Fruit fly (Drosophila melanogaster) whole organism, embryonic: ENCODE results near the gene CG12279.

Source experiments
- Ada2b ChIP-seq: fragments of 200-800 bp; sonication (Bioruptor generic); IDR thresholded peaks from 2 replicates; pipeline ENCODE4 v1.3.6; 2022; ENCODE audit warnings: missing biosample characterization, missing genetic modification characterization
- CG10209 ChIP-seq: fragments of 200-800 bp; sonication (Bioruptor generic); optimal IDR thresholded peaks from 3 replicates; lab custom pipeline; 2017; ENCODE audit warnings: missing biosample characterization, mild to moderate bottlenecking, missing genetic modification characterization, missing genetic modification reagents
- CG10267 ChIP-seq: fragments of 200-800 bp; sonication (Bioruptor generic); optimal IDR thresholded peaks from 2 replicates; lab custom pipeline; 2018; ENCODE audit warnings: missing biosample characterization, mild to moderate bottlenecking, missing genetic modification characterization, moderate library complexity
- CG10959 ChIP-seq: fragments of 200-800 bp; sonication (Bioruptor generic); IDR thresholded peaks from 2 replicates; pipeline ENCODE4 v1.3.6; 2022; ENCODE audit warnings: missing biosample characterization, missing genetic modification characterization
- CG11085 ChIP-seq: fragments of 200-800 bp; sonication (Bioruptor generic); IDR thresholded peaks from 2 replicates; pipeline ENCODE4 v1.3.6; 2022; ENCODE audit warnings: missing biosample characterization, missing genetic modification characterization
- CG11247 ChIP-seq: fragments of 200-800 bp; sonication (Bioruptor generic); IDR thresholded peaks from 2 replicates; pipeline ENCODE4 v1.3.6; 2022; ENCODE audit warnings: missing biosample characterization, missing genetic modification characterization
- CG13424 ChIP-seq: fragments of 200-800 bp; sonication (Bioruptor generic); optimal IDR thresholded peaks from 2 replicates; lab custom pipeline; 2019; ENCODE audit warnings: missing biosample characterization, mild to moderate bottlenecking, missing genetic modification characterization, moderate library complexity
- CG14965 ChIP-seq: fragments of 200-800 bp; sonication (Bioruptor generic); optimal IDR thresholded peaks from 2 replicates; lab custom pipeline; 2016; ENCODE audit warnings: missing biosample characterization, missing genetic modification characterization, borderline replicate concordance
- CG1792 ChIP-seq: fragments of 200-800 bp; sonication (Bioruptor generic); optimal IDR thresholded peaks from 2 replicates; lab custom pipeline; 2016; ENCODE audit warnings: missing biosample characterization, missing genetic modification characterization
- CG31388 ChIP-seq: fragments of 200-800 bp; sonication (Bioruptor generic); optimal IDR thresholded peaks from 2 replicates; lab custom pipeline; 2016; ENCODE audit warnings: missing biosample characterization, missing genetic modification characterization
- CG3281 ChIP-seq: fragments of 200-800 bp; sonication (Bioruptor generic); optimal IDR thresholded peaks from 3 replicates; lab custom pipeline; 2017; ENCODE audit warnings: missing biosample characterization, mild to moderate bottlenecking, missing genetic modification characterization
- CG4328 ChIP-seq: fragments of 200-800 bp; sonication (Bioruptor generic); optimal IDR thresholded peaks from 3 replicates; lab custom pipeline; 2017; ENCODE audit warnings: missing biosample characterization, missing genetic modification reagents, missing genetic modification characterization
- CG6175 ChIP-seq: fragments of 200-800 bp; sonication (Bioruptor generic); IDR thresholded peaks from 3 replicates; pipeline ENCODE4 v1.3.6; 2022; ENCODE audit warnings: missing biosample characterization, missing genetic modification characterization
- CG6683 ChIP-seq: fragments of 200-800 bp; sonication (Bioruptor generic); optimal IDR thresholded peaks from 2 replicates; lab custom pipeline; 2017; ENCODE audit warnings: missing biosample characterization, mild to moderate bottlenecking, missing genetic modification characterization, missing genetic modification reagents
- CG6813 ChIP-seq: fragments of 200-800 bp; sonication (Bioruptor generic); optimal IDR thresholded peaks from 2 replicates; lab custom pipeline; 2017; ENCODE audit warnings: missing biosample characterization, missing genetic modification characterization, mild to moderate bottlenecking, moderate library complexity, missing genetic modification reagents
- CG7271 ChIP-seq: fragments of 200-800 bp; sonication (Bioruptor generic); optimal IDR thresholded peaks from 2 replicates; lab custom pipeline; 2018; ENCODE audit warnings: missing biosample characterization, mild to moderate bottlenecking, missing genetic modification characterization, moderate library complexity
- CG8281 ChIP-seq: fragments of 200-800 bp; sonication (Bioruptor generic); optimal IDR thresholded peaks from 2 replicates; lab custom pipeline; 2018; ENCODE audit warnings: missing biosample characterization, mild to moderate bottlenecking, missing genetic modification characterization, moderate library complexity
- CG8944 ChIP-seq: fragments of 200-800 bp; sonication (Bioruptor generic); optimal IDR thresholded peaks from 3 replicates; lab custom pipeline; 2016; ENCODE audit warnings: missing biosample characterization, missing genetic modification characterization
- Dbx ChIP-seq: fragments of 200-800 bp; sonication (Bioruptor generic); IDR thresholded peaks from 3 replicates; pipeline ENCODE4 v1.3.6; 2022; ENCODE audit warnings: missing biosample characterization, missing genetic modification characterization
- Dll ChIP-seq: fragments of 200-800 bp; sonication (Bioruptor generic); IDR thresholded peaks from 4 replicates; pipeline ENCODE4 v1.3.6; 2022; ENCODE audit warnings: missing biosample characterization, missing genetic modification characterization; ENCODE audit not compliant: partially characterized antibody
- Drgx ChIP-seq: fragments of 200-800 bp; sonication (Bioruptor generic); IDR thresholded peaks from 2 replicates; pipeline ENCODE4 v1.3.6; 2022; ENCODE audit warnings: missing biosample characterization, missing genetic modification characterization
- Fer2 ChIP-seq: fragments of 200-800 bp; sonication (Bioruptor generic); optimal IDR thresholded peaks from 2 replicates; lab custom pipeline; 2018; ENCODE audit warnings: missing biosample characterization, mild to moderate bottlenecking, missing genetic modification characterization, moderate library complexity
- GATAe ChIP-seq: fragments of 200-800 bp; sonication (Bioruptor generic); conservative IDR thresholded peaks from 2 replicates; pipeline ENCODE4 v1.3.6; 2022; ENCODE audit warnings: missing biosample characterization, missing genetic modification characterization
- NFAT ChIP-seq: fragments of 200-800 bp; sonication (Bioruptor generic); IDR thresholded peaks from 2 replicates; pipeline ENCODE4 v1.3.6; 2022; ENCODE audit warnings: missing biosample characterization, missing genetic modification characterization
- Nf-YB ChIP-seq: fragments of 200-800 bp; sonication (Bioruptor generic); optimal IDR thresholded peaks from 3 replicates; lab custom pipeline; 2019; ENCODE audit warnings: missing biosample characterization, mild to moderate bottlenecking, missing genetic modification characterization, moderate library complexity
- NfI ChIP-seq: fragments of 200-800 bp; sonication (Bioruptor generic); optimal IDR thresholded peaks from 3 replicates; lab custom pipeline; 2018; ENCODE audit warnings: missing biosample characterization, mild to moderate bottlenecking, missing genetic modification characterization, moderate library complexity
- Pdp1 ChIP-seq, 2 experiments: fragments of 200-800 bp; sonication (Bioruptor generic); optimal IDR thresholded peaks; 3 replicates each; lab custom pipeline; 2016; ENCODE audit warnings: missing biosample characterization in 2 of 2, missing genetic modification characterization in 2 of 2, mild to moderate bottlenecking in 1 of 2, moderate library complexity in 1 of 2
- Six4 ChIP-seq: fragments of 200-800 bp; sonication (Bioruptor generic); optimal IDR thresholded peaks from 2 replicates; lab custom pipeline; 2016; ENCODE audit warnings: missing biosample characterization, missing genetic modification characterization
- Sry-β ChIP-seq: fragments of 200-800 bp; sonication (Bioruptor generic); optimal IDR thresholded peaks from 2 replicates; lab custom pipeline; 2018; ENCODE audit warnings: missing biosample characterization, mild to moderate bottlenecking, missing genetic modification characterization, moderate library complexity
- abd-A ChIP-seq: fragments of 200-800 bp; sonication (Bioruptor generic); optimal IDR thresholded peaks from 3 replicates; lab custom pipeline; 2019; ENCODE audit warnings: missing biosample characterization, mild to moderate bottlenecking, missing genetic modification characterization, moderate library complexity
- ase ChIP-seq: fragments of 200-800 bp; sonication (Bioruptor generic); IDR thresholded peaks from 3 replicates; pipeline ENCODE4 v1.3.6; 2022; ENCODE audit warnings: missing biosample characterization, missing genetic modification characterization
- bab2 ChIP-seq: fragments of 200-800 bp; sonication (Bioruptor generic); optimal IDR thresholded peaks from 2 replicates; lab custom pipeline; 2016; ENCODE audit warnings: missing biosample characterization, missing genetic modification characterization
- chif ChIP-seq, 2 experiments: fragments of 200-800 bp; sonication (Bioruptor generic); optimal IDR thresholded peaks; 3 replicates each; lab custom pipeline; 2016; ENCODE audit warnings: missing biosample characterization in 2 of 2, missing genetic modification characterization in 2 of 2
- cwo ChIP-seq: fragments of 200-800 bp; sonication (Bioruptor generic); optimal IDR thresholded peaks from 3 replicates; lab custom pipeline; 2017; ENCODE audit warnings: missing biosample characterization, missing genetic modification characterization, mild to moderate bottlenecking, moderate library complexity, missing genetic modification reagents
- dmrt99B ChIP-seq: fragments of 200-800 bp; sonication (Bioruptor generic); optimal IDR thresholded peaks from 2 replicates; lab custom pipeline; 2018; ENCODE audit warnings: missing biosample characterization, mild to moderate bottlenecking, missing genetic modification characterization, moderate library complexity
- her ChIP-seq: fragments of 200-800 bp; sonication (Bioruptor generic); optimal IDR thresholded peaks from 2 replicates; lab custom pipeline; 2016; ENCODE audit warnings: missing biosample characterization, missing genetic modification characterization
- hth ChIP-seq: fragments of >200 bp; optimal IDR thresholded peaks from 2 replicates; lab custom pipeline; 2017; ENCODE audit warnings: inconsistent platforms
- p53 ChIP-seq: fragments of 200-800 bp; sonication (Bioruptor generic); optimal IDR thresholded peaks from 2 replicates; lab custom pipeline; 2016; ENCODE audit warnings: missing biosample characterization, missing genetic modification characterization
- prd ChIP-seq, 3 experiments: fragments of >200 bp in 2 of 3; fragments of 200-800 bp in 1 of 3; sonication (Bioruptor generic) in 1 of 3; optimal IDR thresholded peaks in 2 of 3; IDR thresholded peaks in 1 of 3; 2 replicates in 2 of 3; 3 replicates in 1 of 3; pipeline versions ENCODE4 v1.3.6 to Lab custom; 2017 to 2022; ENCODE audit warnings: missing biosample characterization in 1 of 3, missing genetic modification characterization in 1 of 3
- run ChIP-seq: fragments of 200-800 bp; sonication (Bioruptor generic); optimal IDR thresholded peaks from 3 replicates; lab custom pipeline; 2018; ENCODE audit warnings: missing biosample characterization, mild to moderate bottlenecking, missing genetic modification characterization
- sc ChIP-seq, 3 experiments: fragments of >200 bp in 2 of 3; fragments of 200-800 bp in 1 of 3; sonication (Bioruptor generic) in 1 of 3; optimal IDR thresholded peaks; 2 replicates in 2 of 3; 3 replicates in 1 of 3; lab custom pipeline; 2017; ENCODE audit warnings: mild to moderate bottlenecking in 1 of 3, missing biosample characterization in 1 of 3, missing genetic modification characterization in 1 of 3, missing genetic modification reagents in 1 of 3
- seq ChIP-seq: fragments of 200-800 bp; sonication (Bioruptor generic); IDR thresholded peaks from 2 replicates; pipeline ENCODE4 v1.3.6; 2022; ENCODE audit warnings: missing biosample characterization, missing genetic modification characterization
- tap ChIP-seq: fragments of 200-800 bp; optimal IDR thresholded peaks from 3 replicates; lab custom pipeline; 2019; ENCODE audit warnings: missing biosample characterization, mild to moderate bottlenecking, missing genetic modification characterization, moderate library complexity
- tll ChIP-seq, 2 experiments: fragments of 200-800 bp in 1 of 2; fragments of >200 bp in 1 of 2; sonication (Bioruptor generic) in 1 of 2; optimal IDR thresholded peaks; 2 replicates each; lab custom pipeline; 2017 to 2019; ENCODE audit warnings: missing biosample characterization in 2 of 2, missing genetic modification characterization in 2 of 2, mild to moderate bottlenecking in 1 of 2, moderate library complexity in 1 of 2
- trh ChIP-seq: fragments of 200-800 bp; sonication (Bioruptor generic); optimal IDR thresholded peaks from 2 replicates; lab custom pipeline; 2016; ENCODE audit warnings: missing biosample characterization, missing genetic modification characterization
- vfl ChIP-seq: fragments of 200-800 bp; sonication (Bioruptor generic); optimal IDR thresholded peaks from 2 replicates; lab custom pipeline; 2016; ENCODE audit warnings: missing biosample characterization, missing genetic modification characterization

The CG12279 gene

dm6 chr3R:12717588-12718535 is 13.0 kb downstream of the CG12279 start (continued):
- peak; percentile 44 to 86 for TF ChIP-seq Pdp1 (GFP tag; optimal IDR thresholded peaks at IDR 0.05; lab: Kevin White, UChicago)
- TF ChIP-seq CG4328 (GFP tag; lab: Kevin White, UChicago) = peak; percentile 14
- peak; percentile 21 to 41 for TF ChIP-seq chif (GFP tag; optimal IDR thresholded peaks at IDR 0.05; lab: Kevin White, UChicago)
- TF ChIP-seq dmrt99B = peak; percentile 70
- peak; percentile 45 for TF ChIP-seq CG10209 (GFP tag; lab: Kevin White, UChicago)
- TF ChIP-seq CG8944 (GFP tag; lab: Kevin White, UChicago) = peak; percentile 39
- TF ChIP-seq GATAe (GFP tag; lab: Robert Waterston, UW) = no peak
- TF ChIP-seq sc (optimal IDR thresholded peaks at IDR 0.05; lab: Kevin White, UChicago) = no peak
- TF ChIP-seq sc (GFP tag; optimal IDR thresholded peaks at IDR 0.05; lab: Kevin White, UChicago) = peak; percentile 26
- TF ChIP-seq tap (tag; lab: Kevin White, UChicago) = no peak
- no peak for TF ChIP-seq trh (GFP tag; lab: Kevin White, UChicago)
- no peak for TF ChIP-seq hth
- 0 out of 2 replicates have a peak, but pooled peaks have one; percentile 10 for TF ChIP-seq CG11247
- peak; percentile 3 for TF ChIP-seq her (GFP tag; lab: Kevin White, UChicago)
- no peak for TF ChIP-seq CG7271 (tag; lab: Kevin White, UChicago)
- no peak for TF ChIP-seq p53 (GFP tag; lab: Kevin White, UChicago)
- TF ChIP-seq CG13424 (tag; lab: Kevin White, UChicago) = peak; percentile 59
- TF ChIP-seq CG31388 (GFP tag; lab: Kevin White, UChicago) = no peak
- peak; percentile 56; the same call in 2 of the 3 replicates for TF ChIP-seq ase (GFP tag; lab: Robert Waterston, UW)
- TF ChIP-seq Six4 = peak; percentile 25
- TF ChIP-seq Dbx (GFP tag; lab: Robert Waterston, UW) = no peak
- TF ChIP-seq Drgx (GFP tag; lab: Robert Waterston, UW) = peak; percentile 68
- TF ChIP-seq CG8281 (tag; lab: Kevin White, UChicago) = peak; percentile 7
- TF ChIP-seq cwo = peak; percentile 51
- peak; percentile 25 for TF ChIP-seq run (tag; lab: Kevin White, UChicago)
- TF ChIP-seq Dll (GFP tag; lab: Robert Waterston, UW) = no peak
- peak; percentile 44 for TF ChIP-seq bab2
- TF ChIP-seq seq = peak; percentile 62; the same call in 1 of the 2 replicates
- TF ChIP-seq NfI (GFP tag; lab: Kevin White, UChicago) = peak; percentile 47
- no peak for TF ChIP-seq CG10267 (tag; lab: Kevin White, UChicago)
- no peak for TF ChIP-seq CG14965 (GFP tag; lab: Kevin White, UChicago)
- TF ChIP-seq CG10959 (GFP tag; lab: Robert Waterston, UW) = no peak
- peak; percentile 53; the same call in 1 of the 2 replicates for TF ChIP-seq CG11085 (GFP tag; lab: Robert Waterston, UW)
- TF ChIP-seq abd-A (tag; lab: Kevin White, UChicago) = no peak
- TF ChIP-seq Sry-β (GFP tag; lab: Kevin White, UChicago) = no peak
- TF ChIP-seq Nf-YB = no peak
- peak; percentile 17 for TF ChIP-seq vfl (GFP tag; lab: Kevin White, UChicago)
- TF ChIP-seq CG1792 = no peak
- peak; percentile 50 for TF ChIP-seq CG6813 (GFP tag; lab: Kevin White, UChicago)
- TF ChIP-seq prd (optimal IDR thresholded peaks at IDR 0.05; lab: Kevin White, UChicago) = no peak
- peak; percentile 70 for TF ChIP-seq prd (GFP tag; IDR thresholded peaks at IDR 0.05; lab: Robert Waterston, UW)
- TF ChIP-seq CG6683 (GFP tag; lab: Kevin White, UChicago) = no peak
- peak; percentile 70 for TF ChIP-seq Ada2b (GFP tag; lab: Robert Waterston, UW)
- TF ChIP-seq CG6175 = no peak
- peak; percentile 42 for TF ChIP-seq CG3281 (GFP tag; lab: Kevin White, UChicago)
- peak; percentile 6 for TF ChIP-seq Fer2 (tag; lab: Kevin White, UChicago)
- no peak for TF ChIP-seq tll (GFP tag; optimal IDR thresholded peaks at IDR 0.05; lab: Kevin White, UChicago)
- TF ChIP-seq NFAT (GFP tag; lab: Robert Waterston, UW) = peak; percentile 36; the same call in 1 of the 2 replicates
